Fruit fly (Drosophila melanogaster) whole organism, prepupa: ENCODE data around the gene CG4576.

Source experiments
- CG10631 ChIP-seq: fragments of 200-800 bp; sonication (Bioruptor generic); optimal IDR thresholded peaks from 2 replicates; lab custom pipeline; 2016; ENCODE audit warnings: missing biosample characterization, missing genetic modification characterization
- CG10669 ChIP-seq: fragments of 200-800 bp; sonication (Bioruptor generic); optimal IDR thresholded peaks from 3 replicates; lab custom pipeline; 2018; ENCODE audit warnings: missing biosample characterization, mild to moderate bottlenecking, missing genetic modification characterization, moderate library complexity
- CG11294 ChIP-seq: fragments of 200-800 bp; sonication (Bioruptor generic); IDR thresholded peaks from 2 replicates; pipeline ENCODE4 v1.3.6; 2022; ENCODE audit warnings: missing biosample characterization, missing genetic modification characterization
- CG11762 ChIP-seq: fragments of 200-800 bp; sonication (Bioruptor generic); optimal IDR thresholded peaks from 3 replicates; lab custom pipeline; 2016; ENCODE audit warnings: missing biosample characterization, missing genetic modification characterization; ENCODE audit not compliant: insufficient read depth
- CG15336 ChIP-seq: fragments of 200-800 bp; sonication (Bioruptor generic); IDR thresholded peaks from 2 replicates; pipeline ENCODE4 v1.3.6; 2022; ENCODE audit warnings: missing biosample characterization, missing genetic modification characterization
- CG16779 ChIP-seq: fragments of 200-800 bp; sonication (Bioruptor generic); optimal IDR thresholded peaks from 3 replicates; lab custom pipeline; 2017; ENCODE audit warnings: missing biosample characterization, mild to moderate bottlenecking, missing genetic modification characterization
- CG3032 ChIP-seq: fragments of 200-800 bp; optimal IDR thresholded peaks from 2 replicates; lab custom pipeline; 2019; ENCODE audit warnings: missing biosample characterization, mild to moderate bottlenecking, missing genetic modification characterization, moderate library complexity
- CG31627 ChIP-seq: fragments of 200-800 bp; sonication (Bioruptor generic); optimal IDR thresholded peaks from 3 replicates; lab custom pipeline; 2016; ENCODE audit warnings: missing biosample characterization, missing genetic modification characterization
- CG32006 ChIP-seq: fragments of 200-800 bp; sonication (Bioruptor generic); optimal IDR thresholded peaks from 3 replicates; lab custom pipeline; 2017; ENCODE audit warnings: missing biosample characterization, mild to moderate bottlenecking, missing genetic modification characterization
- CG34406 ChIP-seq: fragments of 200-800 bp; sonication (Bioruptor generic); optimal IDR thresholded peaks from 3 replicates; lab custom pipeline; 2016; ENCODE audit warnings: missing biosample characterization, missing genetic modification characterization
- CG3919 ChIP-seq: fragments of 200-800 bp; sonication (Bioruptor generic); optimal IDR thresholded peaks from 3 replicates; lab custom pipeline; 2016; ENCODE audit warnings: missing biosample characterization, missing genetic modification characterization
- CG6808 ChIP-seq: fragments of 200-800 bp; sonication (Bioruptor generic); optimal IDR thresholded peaks from 3 replicates; lab custom pipeline; 2017; ENCODE audit warnings: missing biosample characterization, missing genetic modification characterization, mild to moderate bottlenecking, moderate library complexity, missing genetic modification reagents
- CG6854 ChIP-seq: fragments of 200-800 bp; sonication (Bioruptor generic); optimal IDR thresholded peaks from 2 replicates; lab custom pipeline; 2017; ENCODE audit warnings: missing biosample characterization, mild to moderate bottlenecking, missing genetic modification characterization
- CG9139 ChIP-seq: fragments of 200-800 bp; sonication (Bioruptor generic); optimal IDR thresholded peaks from 3 replicates; lab custom pipeline; 2017; ENCODE audit warnings: missing biosample characterization, mild to moderate bottlenecking, missing genetic modification characterization
- Eip93F ChIP-seq: fragments of 200-800 bp; sonication (Bioruptor generic); optimal IDR thresholded peaks from 2 replicates; lab custom pipeline; 2016; ENCODE audit warnings: missing biosample characterization, mild to moderate bottlenecking, missing genetic modification characterization
- Ets21C ChIP-seq: fragments of 200-800 bp; sonication (Bioruptor generic); optimal IDR thresholded peaks from 3 replicates; lab custom pipeline; 2016; ENCODE audit warnings: missing biosample characterization, missing genetic modification characterization
- Hr39 ChIP-seq: fragments of 200-800 bp; sonication (Bioruptor generic); optimal IDR thresholded peaks from 2 replicates; lab custom pipeline; 2016; ENCODE audit warnings: missing biosample characterization, missing genetic modification characterization
- Hr4 ChIP-seq: fragments of 200-800 bp; sonication (Bioruptor generic); optimal IDR thresholded peaks from 3 replicates; lab custom pipeline; 2016; ENCODE audit warnings: missing biosample characterization, missing genetic modification characterization
- Lpt ChIP-seq: fragments of 200-800 bp; sonication (Bioruptor generic); optimal IDR thresholded peaks from 3 replicates; lab custom pipeline; 2016; ENCODE audit warnings: missing biosample characterization, missing genetic modification characterization
- OdsH ChIP-seq: fragments of 200-800 bp; sonication (Bioruptor generic); optimal IDR thresholded peaks from 3 replicates; lab custom pipeline; 2016; ENCODE audit warnings: missing biosample characterization, missing genetic modification characterization
- Sox14 ChIP-seq: fragments of 200-800 bp; sonication (Bioruptor generic); optimal IDR thresholded peaks from 3 replicates; lab custom pipeline; 2016; ENCODE audit warnings: missing biosample characterization, missing genetic modification characterization
- Sox15 ChIP-seq: fragments of 200-800 bp; sonication (Bioruptor generic); optimal IDR thresholded peaks from 3 replicates; lab custom pipeline; 2016; ENCODE audit warnings: missing biosample characterization, missing genetic modification characterization
- acj6 ChIP-seq: fragments of 200-800 bp; sonication (Bioruptor generic); optimal IDR thresholded peaks from 3 replicates; lab custom pipeline; 2016; ENCODE audit warnings: missing biosample characterization, missing genetic modification characterization
- eg ChIP-seq: fragments of 200-800 bp; sonication (Bioruptor generic); IDR thresholded peaks from 3 replicates; pipeline ENCODE4 v1.3.6; 2022; ENCODE audit warnings: missing biosample characterization, missing genetic modification characterization
- esn ChIP-seq: fragments of 200-800 bp; sonication (Bioruptor generic); optimal IDR thresholded peaks from 2 replicates; lab custom pipeline; 2016; ENCODE audit warnings: missing biosample characterization, mild to moderate bottlenecking, missing genetic modification characterization, moderate library complexity
- fd59A ChIP-seq: fragments of 200-800 bp; sonication (Bioruptor generic); optimal IDR thresholded peaks from 2 replicates; lab custom pipeline; 2017; ENCODE audit warnings: missing biosample characterization, mild to moderate bottlenecking, missing genetic modification characterization, missing genetic modification reagents
- pdm3 ChIP-seq: fragments of 200-800 bp; sonication (Bioruptor generic); optimal IDR thresholded peaks from 3 replicates; lab custom pipeline; 2016; ENCODE audit warnings: missing biosample characterization, missing genetic modification characterization
- svp ChIP-seq: fragments of 200-800 bp; sonication (Bioruptor generic); peaks from one replicate; lab custom pipeline; 2016; ENCODE audit warnings: missing biosample characterization, missing genetic modification characterization
- topi ChIP-seq: fragments of 200-800 bp; sonication (Bioruptor generic); optimal IDR thresholded peaks from 3 replicates; lab custom pipeline; 2016; ENCODE audit warnings: missing biosample characterization, missing genetic modification characterization
- vri ChIP-seq: fragments of 200-800 bp; sonication (Bioruptor generic); optimal IDR thresholded peaks from 3 replicates; lab custom pipeline; 2016; ENCODE audit warnings: missing biosample characterization, mild to moderate bottlenecking, missing genetic modification characterization

CG4576 gene

DNA sequence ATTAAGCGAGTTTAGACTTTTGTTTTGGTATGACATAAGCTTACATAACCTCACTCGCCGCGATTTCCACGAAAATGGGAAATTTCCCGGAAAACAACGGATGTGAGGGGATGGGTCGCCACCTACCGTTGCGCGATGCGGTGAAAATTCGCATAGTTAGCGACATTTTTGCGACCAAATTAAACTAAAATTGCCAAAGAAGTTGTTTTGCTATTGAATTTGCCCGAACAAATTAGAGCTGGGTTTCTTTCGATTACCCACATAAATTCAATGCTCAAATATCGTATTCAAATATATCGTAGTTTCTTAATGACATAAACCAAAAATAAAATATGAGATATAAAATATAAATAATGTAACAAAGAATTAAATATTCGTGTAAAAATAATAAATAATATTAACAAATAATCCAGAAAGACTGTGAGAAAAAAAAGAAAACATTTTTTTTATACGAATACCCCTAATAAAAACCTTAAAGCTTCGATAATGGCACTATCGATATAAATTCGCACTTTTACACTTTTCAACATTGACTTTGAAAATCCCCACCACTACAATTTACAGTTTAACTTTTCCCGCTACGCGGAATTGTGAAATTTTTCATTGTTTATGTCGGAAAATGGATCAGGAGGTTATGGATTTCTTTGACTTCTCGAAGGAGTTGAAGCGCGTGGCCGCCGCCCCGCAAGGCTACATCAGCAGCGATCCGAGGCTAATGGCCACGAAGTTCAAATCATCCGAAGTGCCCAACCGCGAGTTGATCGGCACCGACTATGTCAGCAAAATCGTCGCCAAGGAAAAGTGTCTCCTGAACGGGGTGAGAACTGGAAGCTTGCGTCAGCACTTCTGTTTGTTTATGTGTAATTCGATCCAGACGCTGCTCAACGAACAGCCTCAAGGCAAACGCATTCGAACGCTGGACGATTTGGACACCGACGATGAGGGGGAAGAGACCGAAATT is 11.6 kb downstream of the CG4576 start, which contains the start of the genes ND-23 and spn-E (continued):
- TF ChIP-seq OdsH (GFP tag; lab: Kevin White, UChicago) (peak; percentile 29), Lpt (GFP tag; lab: Kevin White, UChicago) (no peak), CG10669 (GFP tag; lab: Kevin White, UChicago) (no peak)

DNA sequence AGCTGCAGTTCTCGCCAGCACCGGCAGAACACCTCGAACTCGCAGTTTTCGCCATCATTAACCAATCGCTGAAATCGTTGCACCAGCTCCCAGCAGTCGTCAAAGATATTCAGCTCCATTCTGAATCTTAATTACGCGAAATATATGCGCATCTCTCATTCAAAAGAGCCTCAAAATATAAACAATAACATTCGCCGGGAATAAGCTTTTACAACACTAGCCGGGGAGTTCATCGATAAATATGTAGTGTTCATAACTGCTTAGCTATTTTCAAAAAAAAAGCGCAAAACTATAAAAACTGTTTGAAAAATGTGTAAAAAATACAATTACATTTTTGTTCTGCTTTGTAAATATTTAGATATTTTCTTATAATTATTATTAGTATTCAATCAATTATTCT is 13.7 kb downstream of the CG4576 start, which contains the start of gene Pbp45:
Gene Pbp45, minus strand, starts transcription at position 222 of the 400 bp plus-strand sequence.
- TF ChIP-seq acj6: no peak
- TF ChIP-seq fd59A: no peak
- no peak for TF ChIP-seq topi (GFP tag; lab: Kevin White, UChicago)
- no peak for TF ChIP-seq pdm3 (GFP tag; lab: Kevin White, UChicago)
- no peak for TF ChIP-seq CG15336 (GFP tag; lab: Robert Waterston, UW)
- no peak for TF ChIP-seq Hr4 (GFP tag; lab: Kevin White, UChicago)
- no peak for TF ChIP-seq CG34406 (GFP tag; lab: Kevin White, UChicago)
- TF ChIP-seq Hr39 (GFP tag; lab: Kevin White, UChicago): no peak
- no peak for TF ChIP-seq Sox14 (GFP tag; lab: Kevin White, UChicago)
- no peak for TF ChIP-seq CG10669 (GFP tag; lab: Kevin White, UChicago)
- TF ChIP-seq CG11762 (GFP tag; lab: Kevin White, UChicago): no peak
- no peak for TF ChIP-seq CG3919
- no peak for TF ChIP-seq CG10631 (GFP tag; lab: Kevin White, UChicago)
- no peak for TF ChIP-seq CG3032 (tag; lab: Kevin White, UChicago)
- TF ChIP-seq Sox15: no peak

- TF ChIP-seq CG32006 (GFP tag; lab: Kevin White, UChicago) (no peak), Lpt (GFP tag; lab: Kevin White, UChicago) (no peak), svp (GFP tag; lab: Kevin White, UChicago) (no peak)
Measured at dm6 chr3R:15846234-15846633, 20.7 kb downstream of the CG4576 start, which contains the start of gene CG4546. Gene CG4546 (plus strand): TSS chr3R:15846534.

DNA sequence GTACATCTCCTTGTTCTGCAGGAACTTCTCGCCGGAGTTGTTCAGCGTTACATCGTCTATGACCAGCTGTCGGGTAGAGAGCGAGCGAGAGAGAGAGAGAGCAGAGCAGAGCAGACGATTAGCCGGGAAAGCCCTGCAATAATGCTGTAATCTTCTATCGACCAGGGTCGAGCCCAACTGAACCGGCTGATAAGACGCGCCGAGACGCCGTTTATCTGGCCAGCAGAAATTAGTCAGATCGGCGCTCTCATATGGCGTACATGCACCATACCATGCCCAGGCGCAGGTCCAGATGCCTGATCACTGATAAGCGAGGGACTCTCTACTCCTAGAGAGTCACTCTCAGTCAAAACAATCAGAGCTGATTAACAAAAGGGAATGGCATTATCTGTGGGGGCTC is 26.4 kb downstream of the CG4576 start:
- TF ChIP-seq pdm3 (GFP tag; lab: Kevin White, UChicago) (no peak), CG10669 (GFP tag; lab: Kevin White, UChicago) (no peak), vri (GFP tag; lab: Kevin White, UChicago) (peak; percentile 51), CG9139 (GFP tag; lab: Kevin White, UChicago) (no peak), CG6808 (GFP tag; lab: Kevin White, UChicago) (no peak), CG31627 (GFP tag; lab: Kevin White, UChicago) (no peak), Eip93F (GFP tag; lab: Kevin White, UChicago) (no peak), svp (GFP tag; lab: Kevin White, UChicago) (peak; percentile 97)

dm6 chr3R:15853347-15853746 is 27.8 kb downstream of the CG4576 start, which contains the start of gene cv-d:
Gene cv-d (minus strand): TSS chr3R:15853581.
- TF ChIP-seq eg (no peak), CG6854 (GFP tag; lab: Kevin White, UChicago) (no peak), vri (GFP tag; lab: Kevin White, UChicago) (peak; percentile 4), Ets21C (GFP tag; lab: Kevin White, UChicago) (no peak), esn (GFP tag; lab: Kevin White, UChicago) (no peak), CG3919 (no peak), CG11294 (no peak), CG16779 (tag; lab: Kevin White, UChicago) (no peak), svp (GFP tag; lab: Kevin White, UChicago) (peak; percentile 88)
